Worm (Caenorhabditis elegans): Measurements from ENCODE around the gene F08D12.3.

- no peak for TF ChIP-seq bed-2 (GFP tag; IDR thresholded peaks at IDR 0.05)
- TF ChIP-seq B0261.1 (tag; optimal IDR thresholded peaks at IDR 0.05) = no peak
- TF ChIP-seq Y79H2A.3 (GFP tag; conservative IDR thresholded peaks at IDR 0.05) = no peak
- TF ChIP-seq F49E8.2 (tag; optimal IDR thresholded peaks at IDR 0.05; ENCODE audit: insufficient read depth) = no peak
- no peak for TF ChIP-seq him-1 (tag; optimal IDR thresholded peaks at IDR 0.05)
- no peak for TF ChIP-seq snpc-3.4 (tag; optimal IDR thresholded peaks at IDR 0.05)
Observed at ce11 chrII:2804245-2804644, 24.9 kb downstream of the F08D12.3 start.

Data from whole organism, young adult.